Worm (Caenorhabditis elegans): ENCODE results near the gene K02D3.2.

Gene K02D3.2

ce11 chrX:13736679-13737078 lies 24.9 kb upstream of the K02D3.2 start:
- peak in 1 of 2 experiments; percentile 70 for TF ChIP-seq unc-62 (GFP tag; optimal IDR thresholded peaks at IDR 0.05 in 1 of 2)
- no peak for TF ChIP-seq unc-62 (tag; optimal IDR thresholded peaks at IDR 0.05)
- TF ChIP-seq nhr-48 (tag; optimal IDR thresholded peaks at IDR 0.05) = peak; percentile 28
- TF ChIP-seq daf-16 (GFP tag; optimal IDR thresholded peaks at IDR 0.05) = no peak
- TF ChIP-seq daf-16 (tag; optimal IDR thresholded peaks at IDR 0.05) = no peak
- TF ChIP-seq tag-97 (GFP tag; IDR thresholded peaks at IDR 0.05) = no peak

ce11 chrX:13730209-13730975 lies 18.6 kb upstream of the K02D3.2 start:
- TF ChIP-seq rbr-2 (tag; optimal IDR thresholded peaks at IDR 0.05) (peak; percentile 19), lin-1 (GFP tag; IDR thresholded peaks at IDR 0.05) (0 out of 2 replicates have a peak, but pooled peaks have one; percentile 46), F10B5.3 (tag; optimal IDR thresholded peaks at IDR 0.05) (no peak), T26A8.4 (GFP tag; IDR thresholded peaks at IDR 0.05) (peak; percentile 30; the same call in 1 of the 2 replicates), nhr-102 (tag; optimal IDR thresholded peaks at IDR 0.05) (peak; percentile 42), mes-2 (tag; optimal IDR thresholded peaks at IDR 0.05; ENCODE audit: poor library complexity, severe bottlenecking) (peak; percentile 73), ZK546.5 (tag; optimal IDR thresholded peaks at IDR 0.05) (no peak), nhr-237 (tag; optimal IDR thresholded peaks at IDR 0.05) (no peak), unc-39 (tag; optimal IDR thresholded peaks at IDR 0.05) (no peak), ceh-44 (GFP tag; IDR thresholded peaks at IDR 0.05) (peak; percentile 69; the same call in 1 of the 2 replicates), sdz-12 (GFP tag; optimal IDR thresholded peaks at IDR 0.05) (no peak), lin-39 (tag; optimal IDR thresholded peaks at IDR 0.05) (no peak), daf-12 (tag; optimal IDR thresholded peaks at IDR 0.05) (no peak), Y75B8A.6 (GFP tag; IDR thresholded peaks at IDR 0.05) (no peak), jun-1 (tag; optimal IDR thresholded peaks at IDR 0.05) (no peak), lin-29 (GFP tag; IDR thresholded peaks at IDR 0.05) (no peak), aha-1 (tag) (peak; percentile 93), zfp-2 (tag; optimal IDR thresholded peaks at IDR 0.05) (peak; percentile 2), nhr-41 (GFP tag; IDR thresholded peaks at IDR 0.05) (peak; percentile 39; the same call in 1 of the 2 replicates), ceh-82 (tag; optimal IDR thresholded peaks at IDR 0.05) (no peak), zag-1 (tag; optimal IDR thresholded peaks at IDR 0.05) (no peak), ztf-7 (tag; optimal IDR thresholded peaks at IDR 0.05) (no peak), dmd-6 (GFP tag; IDR thresholded peaks at IDR 0.05) (peak; percentile 42), lin-38 (GFP tag; IDR thresholded peaks at IDR 0.05) (peak; percentile 74), egl-27 (tag; optimal IDR thresholded peaks at IDR 0.05) (no peak), cey-2 (tag; optimal IDR thresholded peaks at IDR 0.05; ENCODE audit: borderline replicate concordance, insufficient read depth) (no peak), daf-8 (GFP tag; IDR thresholded peaks at IDR 0.05) (no peak), nhr-25 (tag; optimal IDR thresholded peaks at IDR 0.05; ENCODE audit: borderline replicate concordance, insufficient read depth) (peak; percentile 44), F49E8.2 (tag; optimal IDR thresholded peaks at IDR 0.05; ENCODE audit: borderline replicate concordance) (peak; percentile 3), aly-2 (tag; optimal IDR thresholded peaks at IDR 0.05) (no peak), lin-13 (GFP tag; optimal IDR thresholded peaks at IDR 0.05) (no peak), R02D3.7 (tag; optimal IDR thresholded peaks at IDR 0.05) (no peak), mep-1 (tag; optimal IDR thresholded peaks at IDR 0.05) (peak; percentile 12), zip-11 (GFP tag; IDR thresholded peaks at IDR 0.05) (peak; percentile 13; the same call in 1 of the 2 replicates), tra-1 (GFP tag; IDR thresholded peaks at IDR 0.05) (peak; percentile 78), nhr-76 (tag; optimal IDR thresholded peaks at IDR 0.05) (no peak), Y5F2A.4 (GFP tag; optimal IDR thresholded peaks at IDR 0.05) (no peak), lir-3 (tag; optimal IDR thresholded peaks at IDR 0.05) (no peak), ceh-32 (tag; optimal IDR thresholded peaks at IDR 0.05; ENCODE audit: poor library complexity) (no peak), dmd-9 (GFP tag; IDR thresholded peaks at IDR 0.05) (0 out of 2 replicates have a peak, but pooled peaks have one; percentile 26), ztf-11 (tag; optimal IDR thresholded peaks at IDR 0.05) (no peak), ZK337.2 (GFP tag; IDR thresholded peaks at IDR 0.05) (0 out of 2 replicates have a peak, but pooled peaks have one; percentile 31), nhr-42 (GFP tag; IDR thresholded peaks at IDR 0.05) (peak; percentile 55; the same call in 1 of the 2 replicates)

Data from whole organism, L4 larva.